Worm (Caenorhabditis elegans) whole organism, L4 larva: ENCODE data around the gene elo-7.

ENCODE experiments used
- D1046.2 ChIP-seq: fragments of 200-800 bp; sonication (Bioruptor generic); IDR thresholded peaks from 2 replicates; pipeline ENCODE4 v1.3.6; 2022; ENCODE audit warnings: missing genetic modification characterization, missing compliant biosample characterization
- T20F7.1 ChIP-seq: fragments of 200-800 bp; sonication (Bioruptor generic); optimal IDR thresholded peaks from 2 replicates; lab custom pipeline; 2018; ENCODE audit warnings: mild to moderate bottlenecking, missing genetic modification characterization, missing compliant biosample characterization
- T26A8.4 ChIP-seq: fragments of 200-800 bp; sonication (Bioruptor generic); IDR thresholded peaks from 2 replicates; pipeline ENCODE4 v1.3.6; 2022; ENCODE audit warnings: missing genetic modification characterization, missing compliant biosample characterization
- aha-1 ChIP-seq: fragments of 150-350 bp; peaks from one replicate; lab custom pipeline; 2014; ENCODE audit warnings: missing biosample characterization, missing genetic modification characterization
- arid-1 ChIP-seq: fragments of 200-800 bp; sonication (Bioruptor generic); conservative IDR thresholded peaks from 2 replicates; pipeline ENCODE4 v1.3.6; 2022; ENCODE audit warnings: missing genetic modification reagents, missing genetic modification characterization, missing compliant biosample characterization
- attf-4 ChIP-seq: sonication (generic microtip); optimal IDR thresholded peaks from 3 replicates; lab custom pipeline; 2017; ENCODE audit warnings: missing biosample characterization, missing genetic modification characterization
- ceh-44 ChIP-seq: fragments of 200-800 bp; sonication (Bioruptor generic); IDR thresholded peaks from 2 replicates; pipeline ENCODE4 v1.3.6; 2022; ENCODE audit warnings: missing genetic modification reagents, missing genetic modification characterization, missing compliant biosample characterization
- ctbp-1 ChIP-seq: fragments of 200-800 bp; sonication (Bioruptor generic); IDR thresholded peaks from 2 replicates; pipeline ENCODE4 v1.3.6; 2022; ENCODE audit warnings: missing genetic modification reagents, missing genetic modification characterization, missing compliant biosample characterization
- daf-12 ChIP-seq: fragments of 150-350 bp; optimal IDR thresholded peaks from 2 replicates; lab custom pipeline; 2014; ENCODE audit warnings: missing biosample characterization, missing genetic modification reagents, missing genetic modification characterization
- daf-16 ChIP-seq, 3 experiments: sonication (generic microtip); optimal IDR thresholded peaks; 2 replicates each; lab custom pipeline; 2016 to 2017; ENCODE audit warnings: missing genetic modification characterization in 3 of 3, missing genetic modification reagents in 3 of 3, mild to moderate bottlenecking in 2 of 3, missing compliant biosample characterization in 2 of 3, missing biosample characterization in 1 of 3, moderate library complexity in 1 of 3
- dmd-6 ChIP-seq: fragments of 200-800 bp; sonication (Bioruptor generic); IDR thresholded peaks from 2 replicates; pipeline ENCODE4 v1.3.6; 2022; ENCODE audit warnings: missing genetic modification reagents, missing genetic modification characterization, missing compliant biosample characterization
- dmd-8 ChIP-seq: fragments of 200-800 bp; sonication (Bioruptor generic); IDR thresholded peaks from 2 replicates; pipeline ENCODE4 v1.3.6; 2022; ENCODE audit warnings: missing genetic modification characterization, missing compliant biosample characterization
- dmd-9 ChIP-seq: fragments of 200-800 bp; sonication (Bioruptor generic); IDR thresholded peaks from 2 replicates; pipeline ENCODE4 v1.3.6; 2022; ENCODE audit warnings: missing genetic modification reagents, missing genetic modification characterization, missing compliant biosample characterization
- dpl-1 ChIP-seq: fragments of 150-350 bp; optimal IDR thresholded peaks from 2 replicates; lab custom pipeline; 2014; ENCODE audit warnings: missing biosample characterization, missing genetic modification reagents, missing genetic modification characterization
- dve-1 ChIP-seq: sonication (generic microtip); optimal IDR thresholded peaks from 2 replicates; lab custom pipeline; 2017; ENCODE audit warnings: antibody characterized with exemption, mild to moderate bottlenecking, missing genetic modification characterization, missing compliant biosample characterization; ENCODE audit not compliant: insufficient read depth
- fkh-10 ChIP-seq: fragments of 150-350 bp; optimal IDR thresholded peaks from 2 replicates; lab custom pipeline; 2014; ENCODE audit warnings: missing biosample characterization, missing genetic modification reagents, missing genetic modification characterization
- gei-8 ChIP-seq: fragments of 200-800 bp; sonication (Bioruptor generic); optimal IDR thresholded peaks from 2 replicates; lab custom pipeline; 2018; ENCODE audit warnings: mild to moderate bottlenecking, missing genetic modification characterization, missing compliant biosample characterization
- hlh-11 ChIP-seq: fragments of 200-800 bp; sonication (Bioruptor generic); optimal IDR thresholded peaks from 2 replicates; lab custom pipeline; 2018; ENCODE audit warnings: mild to moderate bottlenecking, missing genetic modification characterization, missing compliant biosample characterization
- hlh-30 ChIP-seq: sonication (generic microtip); optimal IDR thresholded peaks from 2 replicates; lab custom pipeline; 2017; ENCODE audit warnings: antibody characterized with exemption, mild to moderate bottlenecking, missing genetic modification characterization, missing compliant biosample characterization; ENCODE audit not compliant: insufficient read depth
- hmg-1.1 ChIP-seq: fragments of 200-800 bp; sonication (Bioruptor generic); IDR thresholded peaks from 2 replicates; pipeline ENCODE4 v1.3.6; 2022; ENCODE audit warnings: missing genetic modification reagents, missing genetic modification characterization, missing compliant biosample characterization
- jun-1 ChIP-seq: fragments of 150-350 bp; optimal IDR thresholded peaks from 2 replicates; lab custom pipeline; 2014; ENCODE audit warnings: missing biosample characterization, missing genetic modification reagents, missing genetic modification characterization
- lsy-2 ChIP-seq, 2 experiments: fragments of 150-350 bp in 1 of 2; sonication (generic microtip) in 1 of 2; optimal IDR thresholded peaks; 2 replicates each; lab custom pipeline; 2014 to 2017; ENCODE audit warnings: missing biosample characterization in 2 of 2, missing genetic modification characterization in 2 of 2
- madf-9 ChIP-seq: fragments of 200-800 bp; sonication (Bioruptor generic); conservative IDR thresholded peaks from 2 replicates; pipeline ENCODE4 v1.3.6; 2022; ENCODE audit warnings: missing genetic modification reagents, missing genetic modification characterization, missing compliant biosample characterization
- mdl-1 ChIP-seq, 2 experiments: fragments of 150-350 bp in 1 of 2; sonication (generic microtip) in 1 of 2; optimal IDR thresholded peaks; 2 replicates each; lab custom pipeline; 2014 to 2017; ENCODE audit warnings: missing biosample characterization in 2 of 2, missing genetic modification characterization in 2 of 2
- mdt-29 ChIP-seq: fragments of 200-800 bp; sonication (Bioruptor generic); IDR thresholded peaks from 2 replicates; pipeline ENCODE4 v1.3.6; 2022; ENCODE audit warnings: missing genetic modification reagents, missing genetic modification characterization, missing compliant biosample characterization
- mep-1 ChIP-seq: fragments of 150-350 bp; sonication (generic microtip); optimal IDR thresholded peaks from 3 replicates; lab custom pipeline; 2014; ENCODE audit warnings: missing biosample characterization, missing genetic modification characterization
- mes-2 ChIP-seq: sonication (generic microtip); optimal IDR thresholded peaks from 2 replicates; lab custom pipeline; 2016; ENCODE audit warnings: missing genotype, mild to moderate bottlenecking, missing genetic modification characterization, missing compliant biosample characterization; ENCODE audit not compliant: poor library complexity, severe bottlenecking
- mxl-2 ChIP-seq: fragments of 200-800 bp; sonication (Bioruptor generic); conservative IDR thresholded peaks from 2 replicates; pipeline ENCODE4 v1.3.6; 2022; ENCODE audit warnings: missing genetic modification reagents, missing genetic modification characterization, missing compliant biosample characterization
- mxl-3 ChIP-seq: fragments of 200-800 bp; sonication (Bioruptor generic); optimal IDR thresholded peaks from 2 replicates; lab custom pipeline; 2018; ENCODE audit warnings: mild to moderate bottlenecking, missing genetic modification characterization, missing compliant biosample characterization
- nhr-102 ChIP-seq: sonication (generic microtip); optimal IDR thresholded peaks from 2 replicates; lab custom pipeline; 2016; ENCODE audit warnings: mild to moderate bottlenecking, missing genetic modification characterization, moderate library complexity, missing compliant biosample characterization
- nhr-25 ChIP-seq: sonication (generic microtip); optimal IDR thresholded peaks from 2 replicates; lab custom pipeline; 2017; ENCODE audit warnings: missing genetic modification characterization, mild to moderate bottlenecking, missing compliant biosample characterization, antibody characterized with exemption, moderate library complexity, borderline replicate concordance; ENCODE audit not compliant: insufficient read depth
- nhr-28 ChIP-seq: fragments of 150-350 bp; optimal IDR thresholded peaks from 2 replicates; lab custom pipeline; 2014; ENCODE audit warnings: missing biosample characterization, missing genetic modification characterization
- nhr-48 ChIP-seq: sonication (generic microtip); optimal IDR thresholded peaks from 2 replicates; lab custom pipeline; 2016; ENCODE audit warnings: mild to moderate bottlenecking, missing genetic modification characterization, missing compliant biosample characterization
- nhr-6 ChIP-seq: fragments of 150-350 bp; optimal IDR thresholded peaks from 2 replicates; lab custom pipeline; 2014; ENCODE audit warnings: missing biosample characterization, missing genetic modification characterization
- nhr-77 ChIP-seq: fragments of 150-350 bp; optimal IDR thresholded peaks from 2 replicates; lab custom pipeline; 2014; ENCODE audit warnings: missing biosample characterization, missing genetic modification characterization
- php-3 ChIP-seq: fragments of 200-800 bp; sonication (Bioruptor generic); IDR thresholded peaks from 2 replicates; pipeline ENCODE4 v1.3.6; 2022; ENCODE audit warnings: missing genetic modification reagents, missing genetic modification characterization, missing compliant biosample characterization
- pqm-1 ChIP-seq: sonication (generic microtip); optimal IDR thresholded peaks from 2 replicates; lab custom pipeline; 2017; ENCODE audit warnings: missing biosample characterization, missing genetic modification characterization
- rbr-2 ChIP-seq: sonication (generic microtip); optimal IDR thresholded peaks from 2 replicates; lab custom pipeline; 2016; ENCODE audit warnings: missing genotype, missing genetic modification characterization, missing compliant biosample characterization
- saeg-2 ChIP-seq: fragments of 200-800 bp; sonication (Bioruptor generic); IDR thresholded peaks from 2 replicates; pipeline ENCODE4 v1.3.6; 2022; ENCODE audit warnings: missing genetic modification reagents, missing genetic modification characterization, missing compliant biosample characterization
- tra-1 ChIP-seq: fragments of 200-800 bp; sonication (Bioruptor generic); IDR thresholded peaks from 2 replicates; pipeline ENCODE4 v1.3.6; 2022; ENCODE audit warnings: missing genetic modification reagents, missing genetic modification characterization, missing compliant biosample characterization
- zfp-2 ChIP-seq: sonication (generic microtip); optimal IDR thresholded peaks from 2 replicates; lab custom pipeline; 2016; ENCODE audit warnings: mild to moderate bottlenecking, missing genetic modification characterization, missing compliant biosample characterization
- zfp-3 ChIP-seq: fragments of 200-800 bp; sonication (Bioruptor generic); conservative IDR thresholded peaks from 2 replicates; pipeline ENCODE4 v1.3.6; 2022; ENCODE audit warnings: missing genetic modification reagents, missing genetic modification characterization, missing compliant biosample characterization
- zip-11 ChIP-seq: fragments of 200-800 bp; sonication (Bioruptor generic); IDR thresholded peaks from 2 replicates; pipeline ENCODE4 v1.3.6; 2022; ENCODE audit warnings: missing genetic modification characterization, missing compliant biosample characterization
- ztf-11 ChIP-seq: fragments of 150-350 bp; optimal IDR thresholded peaks from 2 replicates; lab custom pipeline; 2014; ENCODE audit warnings: missing biosample characterization, missing genetic modification characterization
- ztf-7 ChIP-seq: fragments of 150-350 bp; optimal IDR thresholded peaks from 2 replicates; lab custom pipeline; 2014; ENCODE audit warnings: missing biosample characterization, missing genetic modification characterization

The elo-7 gene

DNA sequence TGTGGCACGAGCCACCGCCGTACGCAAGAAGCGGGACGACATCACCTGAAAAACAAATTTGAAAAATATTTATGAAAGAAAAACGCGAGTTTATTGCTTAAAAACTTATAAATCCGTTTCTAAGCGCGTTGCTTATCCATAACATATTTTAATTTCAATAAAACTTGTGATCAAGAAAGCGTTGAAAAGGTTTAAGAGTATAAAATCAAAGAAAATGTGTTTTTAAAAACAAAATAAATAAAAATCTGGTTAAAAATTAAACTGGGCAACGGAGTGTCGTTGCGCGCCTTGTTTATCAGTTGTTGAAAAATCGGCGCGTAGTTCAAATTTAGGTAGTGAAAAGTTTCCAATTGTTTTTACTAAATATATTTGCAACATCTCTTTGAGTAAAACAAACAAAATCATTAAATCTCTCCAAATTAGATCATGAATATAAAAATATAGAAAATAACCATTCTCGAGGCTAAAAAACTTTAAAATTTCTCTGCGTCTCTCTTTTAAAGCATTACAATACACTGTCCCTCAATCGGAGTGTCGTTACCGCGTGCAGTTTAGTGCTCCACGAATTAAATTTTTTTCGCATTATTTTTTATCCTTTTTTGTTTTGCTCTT lies 4.8 kb upstream of the elo-7 start, which contains the start of gene ndua-5 (continued):
- TF ChIP-seq T20F7.1 (GFP tag; lab: Kevin White, UChicago) (peak; percentile 96), nhr-6 (tag; lab: Kevin White, UChicago) (peak; percentile 56), jun-1 (tag; lab: Kevin White, UChicago) (no peak), rbr-2 (tag; lab: Kevin White, UChicago) (no peak), gei-8 (GFP tag; lab: Kevin White, UChicago) (no peak), zfp-2 (tag; lab: Kevin White, UChicago) (no peak), dmd-8 (GFP tag; lab: Robert Waterston, UW) (no peak)

DNA sequence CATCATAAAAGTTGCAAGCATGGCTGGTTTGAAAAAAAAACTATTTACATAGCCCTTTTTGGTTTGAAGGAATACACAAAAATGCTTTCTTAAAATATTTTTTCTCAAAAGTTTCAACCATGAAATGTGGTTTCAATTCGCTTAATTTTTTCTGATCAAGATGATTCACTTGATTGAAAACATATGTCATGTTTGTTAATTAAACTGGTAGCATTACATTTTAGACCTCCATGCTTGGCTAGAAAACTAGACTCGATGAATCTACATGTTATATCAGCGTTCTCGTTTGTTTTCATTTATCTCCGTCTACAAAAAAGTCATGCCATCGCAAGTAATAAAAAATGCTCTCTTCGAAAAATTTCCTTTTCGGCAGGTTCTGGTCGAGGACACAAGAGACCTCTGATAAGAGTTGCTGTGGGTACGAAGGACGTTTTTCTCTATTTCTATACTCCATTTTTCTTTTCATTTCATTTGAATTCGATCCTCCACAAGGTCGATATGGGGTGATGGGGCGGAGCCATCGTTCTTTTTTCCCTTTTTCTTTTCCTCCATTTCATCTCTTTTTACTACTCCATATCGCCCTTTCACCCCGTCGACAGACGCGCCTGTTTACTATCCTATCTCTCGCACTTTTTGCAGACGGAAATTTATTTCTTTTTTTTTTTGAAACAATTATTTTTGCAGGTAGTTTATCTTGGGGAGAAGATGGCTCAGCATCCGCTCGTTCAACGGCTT lies 3.9 kb upstream of the elo-7 start, which contains the start of gene elo-1:
TSS of gene elo-1 (plus strand) at position 685 of the 735 bp plus-strand sequence.
- peak; percentile 83 for TF ChIP-seq hlh-11
- TF ChIP-seq daf-12 (tag; lab: Kevin White, UChicago), result no peak
- no peak for TF ChIP-seq ceh-44
- peak in 1 of 2 experiments; percentile 23 for TF ChIP-seq lsy-2 (tag; optimal IDR thresholded peaks at IDR 0.05; lab: Kevin White, UChicago)
- TF ChIP-seq hmg-1.1 (GFP tag; lab: Robert Waterston, UW), result 0 out of 2 replicates have a peak, but pooled peaks have one; percentile 42
- TF ChIP-seq T20F7.1 (GFP tag; lab: Kevin White, UChicago), result peak; percentile 72
- TF ChIP-seq mep-1 (tag; lab: Kevin White, UChicago), result peak; percentile 36
- TF ChIP-seq arid-1, result no peak
- peak; percentile 63 for TF ChIP-seq nhr-48 (tag; lab: Kevin White, UChicago)
- TF ChIP-seq fkh-10 (GFP tag; lab: Kevin White, UChicago), result no peak
- TF ChIP-seq mdt-29 (GFP tag; lab: Robert Waterston, UW), result peak; percentile 49; the same call in 1 of the 2 replicates
- TF ChIP-seq mes-2 (tag; lab: Kevin White, UChicago), result no peak
- peak; percentile 82 for TF ChIP-seq dmd-6
- TF ChIP-seq T26A8.4 (GFP tag; lab: Robert Waterston, UW), result no peak
- peak; percentile 83 for TF ChIP-seq nhr-28 (tag; lab: Kevin White, UChicago)
- peak; percentile 26 for TF ChIP-seq dpl-1 (GFP tag; lab: Kevin White, UChicago)
- TF ChIP-seq daf-16 (GFP tag; optimal IDR thresholded peaks at IDR 0.05; lab: Kevin White, UChicago), result peak in 1 of 2 experiments; percentile 22
- TF ChIP-seq daf-16 (tag; optimal IDR thresholded peaks at IDR 0.05; lab: Kevin White, UChicago), result peak; percentile 63
- TF ChIP-seq aha-1 (tag; lab: Kevin White, UChicago), result no peak
- no peak for TF ChIP-seq ztf-11 (tag; lab: Kevin White, UChicago)
- peak; percentile 11 for TF ChIP-seq nhr-25 (tag; lab: Kevin White, UChicago)
- no peak for TF ChIP-seq attf-4 (tag; lab: Kevin White, UChicago)
- no peak for TF ChIP-seq dmd-9 (GFP tag; lab: Robert Waterston, UW)
- TF ChIP-seq ctbp-1 (GFP tag; lab: Robert Waterston, UW), result no peak
- no peak for TF ChIP-seq D1046.2
- TF ChIP-seq zfp-3, result 0 out of 2 replicates have a peak, but pooled peaks have one; percentile 30
- TF ChIP-seq mxl-3, result peak; percentile 24
- peak; percentile 53 for TF ChIP-seq nhr-77 (tag; lab: Kevin White, UChicago)
- TF ChIP-seq tra-1, result peak; percentile 64; the same call in 1 of the 2 replicates
- peak; percentile 77; the same call in 1 of the 2 replicates for TF ChIP-seq php-3
- no peak for TF ChIP-seq zip-11 (GFP tag; lab: Robert Waterston, UW)
- peak; percentile 64 for TF ChIP-seq pqm-1 (tag; lab: Kevin White, UChicago)
- 0 out of 2 replicates have a peak, but pooled peaks have one; percentile 43 for TF ChIP-seq saeg-2 (GFP tag; lab: Robert Waterston, UW)
- peak in 1 of 2 experiments; percentile 38 for TF ChIP-seq mdl-1 (tag; optimal IDR thresholded peaks at IDR 0.05; lab: Kevin White, UChicago)
- peak; percentile 31 for TF ChIP-seq hlh-30
- peak; percentile 78 for TF ChIP-seq dve-1 (tag; lab: Kevin White, UChicago)
- TF ChIP-seq madf-9 (GFP tag; lab: Robert Waterston, UW), result 0 out of 2 replicates have a peak, but pooled peaks have one; percentile 12
- TF ChIP-seq nhr-102, result peak; percentile 39
- no peak for TF ChIP-seq ztf-7 (tag; lab: Kevin White, UChicago)
- TF ChIP-seq mxl-2, result no peak
